Worm (Caenorhabditis elegans) whole organism, young adult: ENCODE data around the gene T10D4.11.

Experiments used
- F22D6.2 ChIP-seq: sonication (generic microtip); optimal IDR thresholded peaks from 2 replicates; lab custom pipeline; 2016; ENCODE audit warnings: mild to moderate bottlenecking, missing genetic modification characterization, missing compliant biosample characterization
- athp-1 ChIP-seq: sonication (generic microtip); optimal IDR thresholded peaks from 2 replicates; lab custom pipeline; 2017; ENCODE audit warnings: mild to moderate bottlenecking, missing genetic modification characterization, missing compliant biosample characterization
- nhr-120 ChIP-seq: fragments of 200-800 bp; sonication (Bioruptor generic); IDR thresholded peaks from 2 replicates; pipeline ENCODE4 v1.3.6; 2022; ENCODE audit warnings: missing genetic modification characterization, missing compliant biosample characterization
- sdz-38 ChIP-seq: sonication (generic microtip); optimal IDR thresholded peaks from 2 replicates; lab custom pipeline; 2016; ENCODE audit warnings: missing genotype, missing genetic modification characterization, missing compliant biosample characterization
- snpc-4 ChIP-seq, 5 experiments: fragments of 150-350 bp in 1 of 5; sonication (generic microtip) in 4 of 5; optimal IDR thresholded peaks; 2 replicates each; lab custom pipeline; 2014 to 2018; ENCODE audit warnings: missing genetic modification characterization in 5 of 5, missing biosample characterization in 3 of 5, antibody characterized with exemption in 2 of 5, mild to moderate bottlenecking in 2 of 5, missing compliant biosample characterization in 2 of 5, missing genotype in 2 of 5, moderate library complexity in 2 of 5, missing genetic modification reagents in 1 of 5

- TF ChIP-seq sdz-38 (no peak), nhr-120 (GFP tag; lab: Robert Waterston, UW) (no peak), F22D6.2 (no peak), snpc-4 (GFP tag; optimal IDR thresholded peaks at IDR 0.05; lab: Kevin White, UChicago) (no peak), snpc-4 (tag; optimal IDR thresholded peaks at IDR 0.05; lab: Kevin White, UChicago) (no peak), athp-1 (tag; lab: Kevin White, UChicago) (no peak)
Measured at ce11 chrII:3102018-3102417, 47.4 kb downstream of the T10D4.11 start, which contains the start of gene clec-121.
